Worm (Caenorhabditis elegans) whole organism, L4 larva: ENCODE data around the gene F13D11.4.

Experiments used
- D1046.2 ChIP-seq: fragments of 200-800 bp; sonication (Bioruptor generic); IDR thresholded peaks from 2 replicates; pipeline ENCODE4 v1.3.6; 2022; ENCODE audit warnings: missing genetic modification characterization, missing compliant biosample characterization
- T26A8.4 ChIP-seq: fragments of 200-800 bp; sonication (Bioruptor generic); IDR thresholded peaks from 2 replicates; pipeline ENCODE4 v1.3.6; 2022; ENCODE audit warnings: missing genetic modification characterization, missing compliant biosample characterization
- aly-2 ChIP-seq: sonication (generic microtip); optimal IDR thresholded peaks from 2 replicates; lab custom pipeline; 2018; ENCODE audit warnings: missing biosample characterization, missing genetic modification characterization
- ceh-32 ChIP-seq: sonication (generic microtip); optimal IDR thresholded peaks from 2 replicates; lab custom pipeline; 2016; ENCODE audit warnings: mild to moderate bottlenecking, missing genetic modification characterization, missing compliant biosample characterization; ENCODE audit not compliant: poor library complexity
- fos-1 ChIP-seq: fragments of 150-350 bp; optimal IDR thresholded peaks from 2 replicates; lab custom pipeline; 2014; ENCODE audit warnings: missing biosample characterization, missing genetic modification characterization
- mxl-3 ChIP-seq: fragments of 200-800 bp; sonication (Bioruptor generic); optimal IDR thresholded peaks from 2 replicates; lab custom pipeline; 2018; ENCODE audit warnings: mild to moderate bottlenecking, missing genetic modification characterization, missing compliant biosample characterization
- unc-62 ChIP-seq, 3 experiments: fragments of 150-350 bp in 1 of 3; sonication (generic microtip); optimal IDR thresholded peaks in 2 of 3; peaks in 1 of 3; 1 replicate in 1 of 3; 2 replicates in 2 of 3; lab custom pipeline; 2014 to 2017; ENCODE audit warnings: missing biosample characterization in 3 of 3, missing genetic modification characterization in 3 of 3, missing genetic modification reagents in 3 of 3, missing genotype in 1 of 3
- zip-2 ChIP-seq: fragments of 150-350 bp; optimal IDR thresholded peaks from 2 replicates; lab custom pipeline; 2014; ENCODE audit warnings: missing biosample characterization, missing genetic modification characterization
- ztf-11 ChIP-seq: fragments of 150-350 bp; optimal IDR thresholded peaks from 2 replicates; lab custom pipeline; 2014; ENCODE audit warnings: missing biosample characterization, missing genetic modification characterization

DNA sequence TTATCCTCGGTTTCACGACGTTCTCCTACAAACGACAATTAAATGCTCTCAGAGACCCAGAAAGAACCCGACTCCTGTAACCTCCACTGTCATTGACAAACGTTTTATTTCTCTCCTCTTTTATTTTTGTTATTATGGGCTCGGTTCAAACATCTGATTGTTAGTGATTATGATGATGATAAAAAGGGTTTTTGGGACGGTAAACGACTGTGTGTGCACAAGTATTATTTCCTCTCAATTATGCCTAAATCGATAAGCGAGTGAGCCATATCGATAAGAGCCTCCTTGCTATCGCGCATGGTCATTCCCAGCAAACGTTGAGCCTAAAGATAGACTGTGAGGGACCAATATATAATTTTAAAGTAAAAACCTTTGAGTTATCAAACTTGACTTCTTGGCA, 2.8 kb downstream of the F13D11.4 start:
- TF ChIP-seq ztf-11 (no peak), fos-1 (tag; lab: Kevin White, UChicago) (no peak), mxl-3 (GFP tag; lab: Kevin White, UChicago) (no peak), unc-62 (GFP tag; optimal IDR thresholded peaks at IDR 0.05 in 1 of 2; lab: Kevin White, UChicago) (no peak), unc-62 (tag; optimal IDR thresholded peaks at IDR 0.05; lab: Kevin White, UChicago) (no peak), ceh-32 (no peak), zip-2 (tag; lab: Kevin White, UChicago) (no peak), aly-2 (tag; lab: Kevin White, UChicago) (no peak), T26A8.4 (GFP tag; lab: Robert Waterston, UW) (no peak), D1046.2 (GFP tag; lab: Robert Waterston, UW) (no peak)
